Fruit fly (Drosophila melanogaster) whole organism, adult: Measurements from ENCODE around the gene HLH4C.

Experiments
- CG11617 ChIP-seq: fragments of 200-800 bp; sonication (Bioruptor generic); optimal IDR thresholded peaks from 2 replicates; lab custom pipeline; 2017; ENCODE audit warnings: mild to moderate bottlenecking, missing biosample characterization, missing genetic modification reagents, missing genetic modification characterization
- CG12768 ChIP-seq: fragments of 200-800 bp; sonication (Bioruptor generic); optimal IDR thresholded peaks from 2 replicates; lab custom pipeline; 2017; ENCODE audit warnings: missing biosample characterization, missing genetic modification characterization, mild to moderate bottlenecking, moderate library complexity, missing genetic modification reagents
- CG14711 ChIP-seq: fragments of 200-800 bp; sonication (Bioruptor generic); optimal IDR thresholded peaks from 2 replicates; lab custom pipeline; 2018; ENCODE audit warnings: missing biosample characterization, mild to moderate bottlenecking, missing genetic modification characterization, moderate library complexity
- CG1620 ChIP-seq: fragments of 200-800 bp; sonication (Bioruptor generic); optimal IDR thresholded peaks from 2 replicates; lab custom pipeline; 2016; ENCODE audit warnings: missing biosample characterization, missing genetic modification characterization
- CG33017 ChIP-seq: fragments of 200-800 bp; sonication (Bioruptor generic); optimal IDR thresholded peaks from 2 replicates; lab custom pipeline; 2018; ENCODE audit warnings: missing biosample characterization, mild to moderate bottlenecking, missing genetic modification characterization, moderate library complexity
- CG5204 ChIP-seq: fragments of 200-800 bp; sonication (Bioruptor generic); optimal IDR thresholded peaks from 2 replicates; lab custom pipeline; 2016; ENCODE audit warnings: missing biosample characterization, missing genetic modification characterization
- CG7045 ChIP-seq: fragments of 200-800 bp; sonication (Bioruptor generic); optimal IDR thresholded peaks from 2 replicates; lab custom pipeline; 2017; ENCODE audit warnings: missing biosample characterization, mild to moderate bottlenecking, missing genetic modification characterization
- CG7101 ChIP-seq: fragments of 200-800 bp; sonication (Bioruptor generic); optimal IDR thresholded peaks from 2 replicates; lab custom pipeline; 2018; ENCODE audit warnings: missing biosample characterization, mild to moderate bottlenecking, missing genetic modification characterization, moderate library complexity
- Clk ChIP-seq: fragments of 200-800 bp; sonication (Bioruptor generic); optimal IDR thresholded peaks from 2 replicates; lab custom pipeline; 2017; ENCODE audit warnings: missing biosample characterization, missing genetic modification characterization
- Crg-1 ChIP-seq: fragments of 200-800 bp; sonication (Bioruptor generic); optimal IDR thresholded peaks from 2 replicates; lab custom pipeline; 2016; ENCODE audit warnings: missing biosample characterization, missing genetic modification characterization
- Hr96 ChIP-seq: fragments of 200-800 bp; sonication (Bioruptor generic); optimal IDR thresholded peaks from 2 replicates; lab custom pipeline; 2016; ENCODE audit warnings: missing biosample characterization, missing genetic modification characterization
- Mnt ChIP-seq: fragments of 200-800 bp; sonication (Bioruptor generic); optimal IDR thresholded peaks from 2 replicates; lab custom pipeline; 2016; ENCODE audit warnings: missing biosample characterization, mild to moderate bottlenecking, missing genetic modification characterization
- bab1 ChIP-seq: fragments of 200-800 bp; sonication (Bioruptor generic); optimal IDR thresholded peaks from 3 replicates; lab custom pipeline; 2019; ENCODE audit warnings: missing biosample characterization, mild to moderate bottlenecking, missing genetic modification characterization, moderate library complexity
- cic ChIP-seq: fragments of 200-800 bp; sonication (Bioruptor generic); optimal IDR thresholded peaks from 2 replicates; lab custom pipeline; 2017; ENCODE audit warnings: missing biosample characterization, mild to moderate bottlenecking, missing genetic modification characterization, moderate library complexity
- cnc ChIP-seq, 2 experiments: fragments of >200 bp; optimal IDR thresholded peaks; 2 replicates each; lab custom pipeline; 2017
- kay ChIP-seq: fragments of 200-800 bp; sonication (Bioruptor generic); peaks from one replicate; lab custom pipeline; 2016; ENCODE audit warnings: missing biosample characterization, missing genetic modification characterization, borderline replicate concordance
- ovo ChIP-seq: fragments of 200-800 bp; sonication (Bioruptor generic); optimal IDR thresholded peaks from 2 replicates; lab custom pipeline; 2016; ENCODE audit warnings: missing biosample characterization, missing genetic modification characterization
- pad ChIP-seq: fragments of 200-800 bp; sonication (Bioruptor generic); optimal IDR thresholded peaks from 3 replicates; lab custom pipeline; 2017; ENCODE audit warnings: missing biosample characterization, missing genetic modification characterization, mild to moderate bottlenecking, moderate library complexity, missing genetic modification reagents
- tj ChIP-seq: fragments of 200-800 bp; sonication (Bioruptor generic); optimal IDR thresholded peaks from 3 replicates; lab custom pipeline; 2017; ENCODE audit warnings: missing biosample characterization, mild to moderate bottlenecking, missing genetic modification characterization, moderate library complexity
- toe ChIP-seq: fragments of 200-800 bp; sonication (Bioruptor generic); optimal IDR thresholded peaks from 2 replicates; lab custom pipeline; 2016; ENCODE audit warnings: missing biosample characterization, missing genetic modification characterization

Gene HLH4C

DNA sequence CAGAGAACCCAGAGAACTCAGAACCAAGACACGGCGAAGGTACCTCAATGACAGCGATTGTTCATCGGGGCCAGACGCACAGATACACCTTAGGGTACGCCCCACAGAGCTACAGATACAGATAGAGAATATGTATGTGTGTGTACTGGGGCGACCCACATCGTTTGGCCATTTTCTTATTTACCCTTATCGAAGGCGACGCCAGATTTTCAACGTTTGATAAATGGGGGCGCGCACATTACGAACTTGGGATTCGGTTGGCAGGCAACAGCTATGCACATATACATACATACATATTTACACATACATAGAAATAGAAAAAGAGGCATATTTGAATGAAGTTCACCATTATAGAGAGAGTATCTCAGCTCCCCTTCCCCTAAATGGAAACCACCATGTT, 40.8 kb downstream of the HLH4C start:
- no peak for TF ChIP-seq toe (GFP tag; lab: Kevin White, UChicago)
- no peak for TF ChIP-seq Clk (GFP tag; lab: Kevin White, UChicago)
- no peak for TF ChIP-seq ovo (GFP tag; lab: Kevin White, UChicago)
- no peak for TF ChIP-seq CG11617 (GFP tag; lab: Kevin White, UChicago)
- TF ChIP-seq cnc (optimal IDR thresholded peaks at IDR 0.05; lab: Kevin White, UChicago): no peak
- TF ChIP-seq Hr96: no peak
- no peak for TF ChIP-seq CG1620 (GFP tag; lab: Kevin White, UChicago)
- TF ChIP-seq CG14711 (tag; lab: Kevin White, UChicago): no peak
- TF ChIP-seq CG33017 (tag; lab: Kevin White, UChicago): no peak
- TF ChIP-seq CG12768 (GFP tag; lab: Kevin White, UChicago): no peak
- no peak for TF ChIP-seq Mnt
- no peak for TF ChIP-seq bab1
- no peak for TF ChIP-seq kay (GFP tag; lab: Kevin White, UChicago)
- TF ChIP-seq CG7101: no peak
- no peak for TF ChIP-seq cic
- no peak for TF ChIP-seq tj (GFP tag; lab: Kevin White, UChicago)
- TF ChIP-seq CG5204 (GFP tag; lab: Kevin White, UChicago): no peak
- no peak for TF ChIP-seq pad (GFP tag; lab: Kevin White, UChicago)
- TF ChIP-seq Crg-1 (GFP tag; lab: Kevin White, UChicago): no peak

dm6 chrX:4605313-4605712, 41.9 kb downstream of the HLH4C start:
- TF ChIP-seq CG1620 (GFP tag; lab: Kevin White, UChicago) (no peak), pad (GFP tag; lab: Kevin White, UChicago) (no peak), bab1 (peak; percentile 22), Mnt (no peak), tj (GFP tag; lab: Kevin White, UChicago) (peak; percentile 91)

dm6 chrX:4604553-4604952, 42.7 kb downstream of the HLH4C start:
- TF ChIP-seq tj (GFP tag; lab: Kevin White, UChicago) (peak; percentile 90), CG1620 (GFP tag; lab: Kevin White, UChicago) (no peak), CG5204 (GFP tag; lab: Kevin White, UChicago) (no peak), CG33017 (tag; lab: Kevin White, UChicago) (no peak), pad (GFP tag; lab: Kevin White, UChicago) (no peak), cnc (optimal IDR thresholded peaks at IDR 0.05; lab: Kevin White, UChicago) (no peak), CG7045 (no peak)

DNA sequence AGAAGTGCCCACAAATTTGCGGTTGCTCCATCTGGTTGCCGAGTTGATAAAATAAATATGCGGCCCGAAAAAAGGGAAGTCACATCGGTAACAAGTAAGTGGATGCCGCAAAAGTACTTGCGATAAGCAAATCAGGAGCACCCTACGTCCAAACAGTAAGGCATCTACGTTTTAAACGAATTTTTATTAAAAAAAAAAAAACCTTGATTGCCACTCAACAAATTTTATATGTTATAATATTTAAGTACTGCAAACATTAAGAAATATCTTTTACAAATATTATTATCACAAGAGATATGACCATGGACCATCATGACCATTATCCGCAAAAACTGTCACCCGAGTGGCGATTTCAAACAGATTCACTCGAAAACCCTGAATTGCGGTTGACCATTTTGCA, 43.1 kb downstream of the HLH4C start:
- TF ChIP-seq CG14711 (tag; lab: Kevin White, UChicago): peak; percentile 10
- no peak for TF ChIP-seq CG1620 (GFP tag; lab: Kevin White, UChicago)

- TF ChIP-seq kay (GFP tag; lab: Kevin White, UChicago): no peak
- no peak for TF ChIP-seq ovo (GFP tag; lab: Kevin White, UChicago)
- no peak for TF ChIP-seq CG14711 (tag; lab: Kevin White, UChicago)
- no peak for TF ChIP-seq cic
- no peak for TF ChIP-seq pad (GFP tag; lab: Kevin White, UChicago)
- no peak for TF ChIP-seq CG33017 (tag; lab: Kevin White, UChicago)
- TF ChIP-seq CG1620 (GFP tag; lab: Kevin White, UChicago): no peak
- TF ChIP-seq Crg-1 (GFP tag; lab: Kevin White, UChicago): no peak
Observed at dm6 chrX:4599897-4600469, 47.2 kb downstream of the HLH4C start.

dm6 chrX:4596467-4597183, 50.6 kb downstream of the HLH4C start:
- TF ChIP-seq kay (GFP tag; lab: Kevin White, UChicago) (peak; percentile 23), toe (GFP tag; lab: Kevin White, UChicago) (no peak)
